Worm (Caenorhabditis elegans) whole organism, L3 larva: ENCODE measurements around the gene nhr-253.

Experiments used
- R02D3.7 ChIP-seq: fragments of 150-350 bp; optimal IDR thresholded peaks from 2 replicates; lab custom pipeline; 2014; ENCODE audit warnings: missing biosample characterization, missing genetic modification characterization
- ZK546.5 ChIP-seq: sonication (generic microtip); optimal IDR thresholded peaks from 2 replicates; lab custom pipeline; 2017; ENCODE audit warnings: missing biosample characterization, missing genetic modification characterization
- aly-2 ChIP-seq: fragments of 150-350 bp; optimal IDR thresholded peaks from 2 replicates; lab custom pipeline; 2014; ENCODE audit warnings: missing biosample characterization, missing genetic modification characterization
- ama-1 ChIP-seq: fragments of 150-350 bp; optimal IDR thresholded peaks from 2 replicates; lab custom pipeline; 2018
- ceh-16 ChIP-seq: sonication (generic microtip); optimal IDR thresholded peaks from 2 replicates; lab custom pipeline; 2017; ENCODE audit warnings: missing biosample characterization, missing genetic modification characterization
- ceh-28 ChIP-seq: fragments of 150-350 bp; optimal IDR thresholded peaks from 2 replicates; lab custom pipeline; 2014; ENCODE audit warnings: missing biosample characterization, missing genetic modification reagents, missing genetic modification characterization
- ceh-82 ChIP-seq: fragments of 150-350 bp; optimal IDR thresholded peaks from 2 replicates; lab custom pipeline; 2014; ENCODE audit warnings: missing biosample characterization, missing genetic modification characterization
- ceh-9 ChIP-seq: sonication (generic microtip); optimal IDR thresholded peaks from 2 replicates; lab custom pipeline; 2018; ENCODE audit warnings: missing biosample characterization, missing genetic modification characterization
- daf-12 ChIP-seq: fragments of 150-350 bp; optimal IDR thresholded peaks from 2 replicates; lab custom pipeline; 2014; ENCODE audit warnings: missing biosample characterization, missing genetic modification reagents, missing genetic modification characterization
- egl-27 ChIP-seq: sonication (generic microtip); optimal IDR thresholded peaks from 4 replicates; lab custom pipeline; 2017; ENCODE audit warnings: missing biosample characterization, missing genetic modification reagents, missing genetic modification characterization
- egl-5 ChIP-seq: fragments of 150-350 bp; optimal IDR thresholded peaks from 2 replicates; lab custom pipeline; 2017; ENCODE audit warnings: missing biosample characterization, missing genetic modification reagents, missing genetic modification characterization, inconsistent platforms
- elt-1 ChIP-seq: fragments of 150-350 bp; optimal IDR thresholded peaks from 2 replicates; lab custom pipeline; 2014; ENCODE audit warnings: missing biosample characterization, missing genetic modification characterization
- elt-2 ChIP-seq: sonication (generic microtip); optimal IDR thresholded peaks from 2 replicates; lab custom pipeline; 2016; ENCODE audit warnings: missing genetic modification reagents, mild to moderate bottlenecking, missing genetic modification characterization, missing compliant biosample characterization
- elt-3 ChIP-seq, 3 experiments: fragments of 150-350 bp in 1 of 3; sonication (generic microtip) in 2 of 3; optimal IDR thresholded peaks; 2 replicates in 2 of 3; 4 replicates in 1 of 3; lab custom pipeline; 2014 to 2017; ENCODE audit warnings: missing biosample characterization in 3 of 3, missing genetic modification characterization in 3 of 3
- fkh-10 ChIP-seq: sonication (generic microtip); optimal IDR thresholded peaks from 2 replicates; lab custom pipeline; 2017; ENCODE audit warnings: missing biosample characterization, missing genetic modification reagents, missing genetic modification characterization
- fkh-2 ChIP-seq: fragments of 150-350 bp; optimal IDR thresholded peaks from 2 replicates; lab custom pipeline; 2014; ENCODE audit warnings: missing biosample characterization, missing genetic modification reagents, missing genetic modification characterization
- fos-1 ChIP-seq: fragments of 150-350 bp; optimal IDR thresholded peaks from 2 replicates; lab custom pipeline; 2014; ENCODE audit warnings: missing biosample characterization, missing genetic modification characterization
- hmg-11 ChIP-seq: sonication (generic microtip); optimal IDR thresholded peaks from 2 replicates; lab custom pipeline; 2016; ENCODE audit warnings: missing genetic modification characterization, missing compliant biosample characterization
- jun-1 ChIP-seq: fragments of 150-350 bp; optimal IDR thresholded peaks from 2 replicates; lab custom pipeline; 2014; ENCODE audit warnings: missing biosample characterization, missing genetic modification reagents, missing genetic modification characterization
- lin-15B ChIP-seq: fragments of 150-350 bp; optimal IDR thresholded peaks from 2 replicates; lab custom pipeline; 2014; ENCODE audit warnings: missing biosample characterization, missing genetic modification characterization
- lin-39 ChIP-seq: fragments of 150-350 bp; optimal IDR thresholded peaks from 2 replicates; lab custom pipeline; 2018; ENCODE audit warnings: missing biosample characterization, missing genetic modification reagents, missing genetic modification characterization
- lsy-12 ChIP-seq: sonication (generic microtip); optimal IDR thresholded peaks from 2 replicates; lab custom pipeline; 2016; ENCODE audit warnings: mild to moderate bottlenecking, missing genetic modification characterization, missing compliant biosample characterization
- mdl-1 ChIP-seq: fragments of 150-350 bp; optimal IDR thresholded peaks from 2 replicates; lab custom pipeline; 2014; ENCODE audit warnings: missing biosample characterization, missing genetic modification characterization
- mml-1 ChIP-seq: fragments of 150-350 bp; sonication (generic microtip); optimal IDR thresholded peaks from 3 replicates; lab custom pipeline; 2014; ENCODE audit warnings: missing biosample characterization, missing genetic modification characterization
- nfya-1 ChIP-seq: sonication (generic microtip); optimal IDR thresholded peaks from 2 replicates; lab custom pipeline; 2017; ENCODE audit warnings: missing genetic modification characterization, mild to moderate bottlenecking, missing compliant biosample characterization, antibody characterized with exemption, moderate library complexity; ENCODE audit not compliant: insufficient read depth
- nhr-11 ChIP-seq: fragments of 150-350 bp; optimal IDR thresholded peaks from 2 replicates; lab custom pipeline; 2014; ENCODE audit warnings: missing biosample characterization, missing genetic modification characterization
- nhr-12 ChIP-seq: fragments of 150-350 bp; optimal IDR thresholded peaks from 2 replicates; lab custom pipeline; 2014; ENCODE audit warnings: missing biosample characterization, missing genetic modification characterization
- nhr-23 ChIP-seq: fragments of 150-350 bp; optimal IDR thresholded peaks from 2 replicates; lab custom pipeline; 2014; ENCODE audit warnings: missing biosample characterization, missing genetic modification reagents, missing genetic modification characterization
- nhr-237 ChIP-seq: fragments of 150-350 bp; optimal IDR thresholded peaks from 2 replicates; lab custom pipeline; 2014; ENCODE audit warnings: missing biosample characterization, missing genetic modification characterization
- nhr-25 ChIP-seq: sonication (generic microtip); optimal IDR thresholded peaks from 2 replicates; lab custom pipeline; 2017; ENCODE audit warnings: missing biosample characterization, missing genetic modification characterization
- nhr-28 ChIP-seq: fragments of 150-350 bp; optimal IDR thresholded peaks from 2 replicates; lab custom pipeline; 2014; ENCODE audit warnings: missing biosample characterization, missing genetic modification characterization
- nhr-43 ChIP-seq: sonication (generic microtip); optimal IDR thresholded peaks from 2 replicates; lab custom pipeline; 2016; ENCODE audit warnings: mild to moderate bottlenecking, missing genetic modification characterization, missing compliant biosample characterization; ENCODE audit not compliant: poor library complexity, severe bottlenecking
- nhr-67 ChIP-seq: fragments of 150-350 bp; optimal IDR thresholded peaks from 2 replicates; lab custom pipeline; 2014; ENCODE audit warnings: missing biosample characterization, missing genetic modification characterization
- nhr-76 ChIP-seq: fragments of 150-350 bp; sonication (generic microtip); optimal IDR thresholded peaks from 5 replicates; lab custom pipeline; 2014; ENCODE audit warnings: missing biosample characterization, missing genetic modification characterization
- nhr-77 ChIP-seq: fragments of 150-350 bp; optimal IDR thresholded peaks from 2 replicates; lab custom pipeline; 2014; ENCODE audit warnings: missing biosample characterization, missing genetic modification characterization
- pha-4 ChIP-seq: fragments of 150-350 bp; optimal IDR thresholded peaks from 2 replicates; lab custom pipeline; 2014; ENCODE audit warnings: missing biosample characterization, missing genetic modification reagents, missing genetic modification characterization
- pqm-1 ChIP-seq: fragments of 150-350 bp; optimal IDR thresholded peaks from 2 replicates; lab custom pipeline; 2017; ENCODE audit warnings: missing biosample characterization, missing genetic modification characterization, inconsistent platforms
- sea-2 ChIP-seq: fragments of 150-350 bp; sonication (generic microtip); optimal IDR thresholded peaks from 4 replicates; lab custom pipeline; 2014; ENCODE audit warnings: missing biosample characterization, missing genetic modification reagents, missing genetic modification characterization
- skn-1 ChIP-seq: fragments of 150-350 bp; optimal IDR thresholded peaks from 2 replicates; lab custom pipeline; 2014; ENCODE audit warnings: missing biosample characterization, missing genetic modification characterization
- snpc-4 ChIP-seq: fragments of 150-350 bp; optimal IDR thresholded peaks from 2 replicates; lab custom pipeline; 2014; ENCODE audit warnings: missing biosample characterization, missing genetic modification characterization
- tbx-2 ChIP-seq: sonication (generic microtip); optimal IDR thresholded peaks from 2 replicates; lab custom pipeline; 2016; ENCODE audit warnings: mild to moderate bottlenecking, missing genetic modification characterization, missing compliant biosample characterization
- unc-39 ChIP-seq: sonication (generic microtip); optimal IDR thresholded peaks from 4 replicates; lab custom pipeline; 2017; ENCODE audit warnings: missing biosample characterization, missing genetic modification characterization
- unc-62 ChIP-seq: fragments of 150-350 bp; sonication (generic microtip); optimal IDR thresholded peaks from 4 replicates; lab custom pipeline; 2014; ENCODE audit warnings: missing biosample characterization, missing genetic modification reagents, missing genetic modification characterization
- zag-1 ChIP-seq: fragments of 150-350 bp; optimal IDR thresholded peaks from 2 replicates; lab custom pipeline; 2014; ENCODE audit warnings: missing biosample characterization, missing genetic modification characterization
- ztf-11 ChIP-seq: fragments of 150-350 bp; optimal IDR thresholded peaks from 2 replicates; lab custom pipeline; 2014; ENCODE audit warnings: missing biosample characterization, missing genetic modification characterization
- ztf-4 ChIP-seq: fragments of 150-350 bp; optimal IDR thresholded peaks from 2 replicates; lab custom pipeline; 2014; ENCODE audit warnings: missing biosample characterization, missing genetic modification characterization

The nhr-253 gene

DNA sequence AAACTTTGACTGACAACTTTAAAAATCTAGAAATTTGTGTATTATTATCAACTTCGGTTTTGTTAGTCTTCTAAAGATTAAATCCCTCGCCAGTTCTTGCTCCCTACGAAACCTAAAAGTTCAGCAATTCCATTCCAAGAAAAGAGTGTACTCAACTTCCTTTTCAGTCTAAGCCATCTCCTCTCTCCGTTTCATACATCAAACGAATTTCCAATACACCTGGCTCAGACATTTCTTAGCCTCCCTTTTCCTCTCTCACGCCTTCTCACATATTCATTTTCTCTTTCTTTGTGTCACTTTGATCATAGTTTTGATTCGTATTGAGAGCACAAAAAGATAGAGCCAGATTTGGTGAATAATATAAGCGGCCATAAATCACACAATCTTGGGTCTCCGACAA lies at the start of gene nhr-253:
TSS of gene nhr-253 (plus strand) at position 285 of the 400 bp plus-strand sequence.
- no peak for TF ChIP-seq lin-39 (tag; lab: Kevin White, UChicago)
- TF ChIP-seq nhr-11 (tag; lab: Kevin White, UChicago) = peak; percentile 46

DNA sequence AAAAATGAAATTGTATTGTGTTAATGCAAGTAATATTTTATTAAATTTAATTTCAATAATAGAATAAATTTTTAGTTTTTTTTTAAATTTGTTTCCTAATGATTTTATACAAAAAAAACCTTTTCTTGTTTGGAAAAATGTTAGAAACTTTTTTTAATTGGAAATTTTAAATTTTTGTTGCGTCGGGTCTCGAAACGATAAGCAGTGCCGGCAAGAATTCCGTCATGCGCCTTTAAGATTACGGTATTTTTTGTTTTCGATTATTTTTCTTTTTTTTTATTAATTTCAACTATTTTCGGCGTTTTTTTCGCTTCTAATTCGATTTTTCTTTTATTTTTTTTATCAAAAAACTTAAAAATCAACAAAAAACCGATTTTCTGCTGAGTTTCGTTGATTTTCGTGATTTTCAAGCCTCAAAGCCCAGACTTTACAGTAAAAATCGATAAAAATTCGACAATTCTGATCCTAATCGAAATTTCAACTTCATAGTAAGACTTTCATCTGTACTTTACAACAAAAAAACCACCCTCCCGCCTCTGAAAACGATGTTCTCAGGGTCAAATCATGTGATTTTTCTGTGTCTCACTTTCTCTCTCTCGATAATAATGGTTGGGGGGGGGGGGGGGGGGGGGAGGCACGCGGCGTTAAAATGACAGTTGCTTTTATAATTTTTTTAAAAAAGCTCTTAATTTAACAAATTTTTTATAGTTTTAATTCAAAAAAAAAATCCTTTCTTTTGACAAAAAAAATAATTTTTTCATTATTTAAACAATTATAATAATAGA lies 48.6 kb upstream of the nhr-253 start:
- no peak for TF ChIP-seq jun-1 (tag; lab: Kevin White, UChicago)
- TF ChIP-seq elt-3 (tag; optimal IDR thresholded peaks at IDR 0.05; lab: Kevin White, UChicago) = no peak
- TF ChIP-seq ceh-82 (tag; lab: Kevin White, UChicago) = no peak
- no peak for TF ChIP-seq ztf-11
- TF ChIP-seq mdl-1 = no peak
- no peak for TF ChIP-seq ZK546.5 (tag; lab: Kevin White, UChicago)
- no peak for TF ChIP-seq R02D3.7 (tag; lab: Kevin White, UChicago)
- TF ChIP-seq elt-2 (tag; lab: Kevin White, UChicago) = no peak
- TF ChIP-seq snpc-4 (tag; lab: Kevin White, UChicago) = no peak
- TF ChIP-seq skn-1 (tag; lab: Kevin White, UChicago) = no peak
- no peak for TF ChIP-seq nhr-43
- TF ChIP-seq nhr-11 (tag; lab: Kevin White, UChicago) = no peak
- TF ChIP-seq pqm-1 = no peak
- TF ChIP-seq ceh-28 = no peak
- TF ChIP-seq nhr-237 (tag; lab: Kevin White, UChicago) = no peak
- no peak for TF ChIP-seq nfya-1 (tag; lab: Kevin White, UChicago)
- TF ChIP-seq pha-4 = no peak
- TF ChIP-seq mml-1 (tag; lab: Kevin White, UChicago) = no peak
- no peak for TF ChIP-seq ztf-4
- TF ChIP-seq lsy-12 = no peak

- no peak for TF ChIP-seq ztf-11
- TF ChIP-seq nhr-28 = no peak
- TF ChIP-seq nhr-77 (tag; lab: Kevin White, UChicago) = no peak
- peak; percentile 46 for TF ChIP-seq mml-1 (tag; lab: Kevin White, UChicago)
- TF ChIP-seq elt-3 (tag; optimal IDR thresholded peaks at IDR 0.05; lab: Kevin White, UChicago) = no peak
- TF ChIP-seq mdl-1 = peak; percentile 78
- TF ChIP-seq snpc-4 (tag; lab: Kevin White, UChicago) = peak; percentile 78
- TF ChIP-seq lsy-12 = peak; percentile 55
- TF ChIP-seq egl-5 (tag; lab: Kevin White, UChicago) = no peak
- TF ChIP-seq skn-1 (tag; lab: Kevin White, UChicago) = no peak
- TF ChIP-seq egl-27 (tag; lab: Kevin White, UChicago) = no peak
- peak; percentile 42 for TF ChIP-seq jun-1 (tag; lab: Kevin White, UChicago)
- TF ChIP-seq R02D3.7 (tag; lab: Kevin White, UChicago) = peak; percentile 38
- no peak for TF ChIP-seq nhr-76 (tag; lab: Kevin White, UChicago)
- no peak for TF ChIP-seq fos-1 (tag; lab: Kevin White, UChicago)
- no peak for TF ChIP-seq unc-39 (tag; lab: Kevin White, UChicago)
- TF ChIP-seq nhr-25 = peak; percentile 86
- TF ChIP-seq nhr-67 = no peak
- no peak for TF ChIP-seq nhr-11 (tag; lab: Kevin White, UChicago)
- TF ChIP-seq fkh-2 (tag; lab: Kevin White, UChicago) = no peak
- no peak for TF ChIP-seq ceh-82 (tag; lab: Kevin White, UChicago)
- TF ChIP-seq elt-2 (tag; lab: Kevin White, UChicago) = peak; percentile 59
- TF ChIP-seq lin-39 (tag; lab: Kevin White, UChicago) = peak; percentile 74
- no peak for TF ChIP-seq fkh-10 (GFP tag; lab: Kevin White, UChicago)
- peak; percentile 89 for TF ChIP-seq pha-4
- TF ChIP-seq zag-1 (tag; lab: Kevin White, UChicago) = no peak
- peak; percentile 75 for TF ChIP-seq nfya-1 (tag; lab: Kevin White, UChicago)
- TF ChIP-seq nhr-23 (tag; lab: Kevin White, UChicago) = peak; percentile 77
- no peak for TF ChIP-seq ZK546.5 (tag; lab: Kevin White, UChicago)
- no peak for TF ChIP-seq elt-1 (tag; lab: Kevin White, UChicago)
- TF ChIP-seq nhr-237 (tag; lab: Kevin White, UChicago) = no peak
- TF ChIP-seq ama-1 (lab: Kevin White, UChicago) = peak; percentile 70
- TF ChIP-seq ceh-16 (tag; lab: Kevin White, UChicago) = no peak
- no peak for TF ChIP-seq nhr-12 (tag; lab: Kevin White, UChicago)
- no peak for TF ChIP-seq daf-12 (tag; lab: Kevin White, UChicago)
- TF ChIP-seq sea-2 (GFP tag; lab: Kevin White, UChicago) = no peak
- TF ChIP-seq lin-15B = peak; percentile 80
- peak; percentile 76 for TF ChIP-seq hmg-11 (tag; lab: Kevin White, UChicago)
- TF ChIP-seq unc-62 = no peak
- no peak for TF ChIP-seq ceh-9 (tag; lab: Kevin White, UChicago)
- no peak for TF ChIP-seq aly-2 (tag; lab: Kevin White, UChicago)
- peak; percentile 4 for TF ChIP-seq pqm-1
- TF ChIP-seq ztf-4 = peak; percentile 40
- no peak for TF ChIP-seq tbx-2 (tag; lab: Kevin White, UChicago)
- peak; percentile 59 for TF ChIP-seq ceh-28
These were observed 47.3 kb upstream of the nhr-253 start, which contains the start of gene atg-9 for ce11 chrV:349054-349453. atg-9 (plus strand) TSS chrV:349385.
